Fruit fly (Drosophila melanogaster): ENCODE measurements around the gene Syn.
A peak's percentile ranks its signal among the peaks of the same experiment; 100 is the strongest.

Syn gene

DNA sequence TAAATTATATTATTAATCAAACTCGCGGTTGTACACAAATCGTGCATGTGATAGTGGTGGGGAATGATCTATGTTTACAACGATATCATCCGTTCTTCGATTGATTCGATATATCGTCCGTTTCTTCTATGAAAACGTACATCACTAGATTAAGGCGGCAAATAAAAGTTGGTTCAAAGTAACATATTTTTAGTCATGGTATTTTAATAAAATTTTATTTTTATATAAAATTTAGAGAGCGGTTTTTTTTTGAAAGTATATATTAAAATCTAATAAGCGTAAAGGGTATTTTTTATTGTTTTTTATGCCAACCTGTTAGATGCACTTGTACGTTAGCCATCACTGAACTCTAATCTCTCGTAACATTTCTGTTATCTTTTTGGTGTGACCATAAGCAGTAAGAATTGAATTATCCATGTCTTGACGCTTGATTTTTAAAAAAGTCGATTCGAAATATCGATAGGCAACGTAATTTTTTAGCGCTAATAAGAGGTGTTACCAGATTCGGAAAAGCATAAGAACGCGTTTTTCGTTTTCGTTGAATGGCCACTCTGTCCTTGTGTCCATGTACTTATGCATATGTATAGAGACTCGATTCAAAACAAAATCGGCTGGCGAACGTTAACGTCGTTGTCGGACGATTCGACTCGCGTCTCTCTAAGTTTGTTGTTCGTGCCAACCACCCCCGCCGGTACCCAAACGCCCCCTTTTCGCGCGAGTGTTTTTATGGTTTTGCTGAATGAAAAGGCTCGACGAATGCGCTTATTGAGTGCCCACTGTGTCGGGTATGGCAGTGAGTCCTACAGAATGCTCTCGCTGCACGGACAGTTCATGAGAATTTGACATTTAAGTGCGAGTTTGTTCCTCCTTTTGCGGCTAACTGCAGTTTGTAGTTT, 46.1 kb upstream of the Syn start, which contains the start of the genes TAF1B and Invadolysin (continued):
- TF ChIP-seq chm (GFP tag; IDR thresholded peaks at IDR 0.05) (peak; percentile 41; the same call in 1 of the 2 replicates), CG7271 (tag; optimal IDR thresholded peaks at IDR 0.05) (peak; percentile 25), CG3847 (GFP tag; IDR thresholded peaks at IDR 0.05) (peak; percentile 74; the same call in 1 of the 2 replicates), CG17385 (GFP tag; optimal IDR thresholded peaks at IDR 0.05) (peak; percentile 12), nom (GFP tag; optimal IDR thresholded peaks at IDR 0.05) (no peak), klu (GFP tag; IDR thresholded peaks at IDR 0.05) (no peak; the same call in 1 of the 2 replicates), CG14860 (GFP tag; IDR thresholded peaks at IDR 0.05; ENCODE audit: partially characterized antibody) (peak; percentile 73), Asciz (GFP tag; optimal IDR thresholded peaks at IDR 0.05) (no peak), abd-A (tag; optimal IDR thresholded peaks at IDR 0.05) (peak; percentile 72), CG6654 (GFP tag; optimal IDR thresholded peaks at IDR 0.05) (no peak), bsh (GFP tag; optimal IDR thresholded peaks at IDR 0.05) (peak in 1 of 2 experiments; percentile 31), E2f1 (GFP tag; IDR thresholded peaks at IDR 0.05) (no peak), CG15601 (tag; optimal IDR thresholded peaks at IDR 0.05) (peak; percentile 49), salm (tag; optimal IDR thresholded peaks at IDR 0.05) (no peak), CG2129 (GFP tag; IDR thresholded peaks at IDR 0.05; ENCODE audit: partially characterized antibody) (peak; percentile 39), CG13287 (GFP tag; IDR thresholded peaks at IDR 0.05; ENCODE audit: partially characterized antibody) (peak; percentile 96), lab (GFP tag; optimal IDR thresholded peaks at IDR 0.05) (peak; percentile 47), Hr39 (optimal IDR thresholded peaks at IDR 0.05) (no peak), ap (GFP tag; IDR thresholded peaks at IDR 0.05) (no peak), mirr (GFP tag; optimal IDR thresholded peaks at IDR 0.05) (peak; percentile 57), Fer1 (GFP tag; optimal IDR thresholded peaks at IDR 0.05) (peak; percentile 42), CG2199 (GFP tag; IDR thresholded peaks at IDR 0.05) (no peak), sens-2 (GFP tag; IDR thresholded peaks at IDR 0.05) (no peak), kay (GFP tag; optimal IDR thresholded peaks at IDR 0.05) (peak; percentile 2), CG9876 (GFP tag; optimal IDR thresholded peaks at IDR 0.05) (no peak), hb (GFP tag; IDR thresholded peaks at IDR 0.05; ENCODE audit: partially characterized antibody) (peak; percentile 89), Mrtf (GFP tag; IDR thresholded peaks at IDR 0.05) (no peak), trem (tag; optimal IDR thresholded peaks at IDR 0.05) (peak; percentile 77), zf30C (GFP tag; optimal IDR thresholded peaks at IDR 0.05) (peak; percentile 14), onecut (GFP tag; IDR thresholded peaks at IDR 0.05) (peak; percentile 26; the same call in 1 of the 2 replicates), pita (GFP tag; optimal IDR thresholded peaks at IDR 0.05) (no peak), Abd-B (GFP tag; optimal IDR thresholded peaks at IDR 0.05) (no peak), her (GFP tag; optimal IDR thresholded peaks at IDR 0.05) (peak; percentile 59), Dfd (GFP tag; optimal IDR thresholded peaks at IDR 0.05) (no peak), Dad (GFP tag; optimal IDR thresholded peaks at IDR 0.05) (peak; percentile 40), CG12155 (GFP tag; optimal IDR thresholded peaks at IDR 0.05) (peak; percentile 57), Ssrp (tag; optimal IDR thresholded peaks at IDR 0.05) (peak; percentile 39), CG5245 (GFP tag; optimal IDR thresholded peaks at IDR 0.05) (peak; percentile 31), CG8089 (GFP tag; optimal IDR thresholded peaks at IDR 0.05) (no peak), Deaf1 (tag; optimal IDR thresholded peaks at IDR 0.05) (peak; percentile 94), CG8944 (GFP tag; optimal IDR thresholded peaks at IDR 0.05) (no peak), dati (GFP tag; IDR thresholded peaks at IDR 0.05) (peak; percentile 51; the same call in 1 of the 2 replicates), CG10431 (GFP tag; optimal IDR thresholded peaks at IDR 0.05) (peak; percentile 73), tio (GFP tag; optimal IDR thresholded peaks at IDR 0.05) (peak; percentile 39), lbe (GFP tag; optimal IDR thresholded peaks at IDR 0.05) (peak; percentile 78), CG11723 (GFP tag; optimal IDR thresholded peaks at IDR 0.05) (no peak), CG7556 (GFP tag; optimal IDR thresholded peaks at IDR 0.05) (peak; percentile 45), crc (GFP tag; optimal IDR thresholded peaks at IDR 0.05) (peak; percentile 27)

All from whole organism, embryonic.